Fruit fly (Drosophila melanogaster): ENCODE results near the gene Eig71Ef.
A peak's percentile ranks its signal among the peaks of the same experiment; 100 is the strongest.

The Eig71Ef gene

DNA sequence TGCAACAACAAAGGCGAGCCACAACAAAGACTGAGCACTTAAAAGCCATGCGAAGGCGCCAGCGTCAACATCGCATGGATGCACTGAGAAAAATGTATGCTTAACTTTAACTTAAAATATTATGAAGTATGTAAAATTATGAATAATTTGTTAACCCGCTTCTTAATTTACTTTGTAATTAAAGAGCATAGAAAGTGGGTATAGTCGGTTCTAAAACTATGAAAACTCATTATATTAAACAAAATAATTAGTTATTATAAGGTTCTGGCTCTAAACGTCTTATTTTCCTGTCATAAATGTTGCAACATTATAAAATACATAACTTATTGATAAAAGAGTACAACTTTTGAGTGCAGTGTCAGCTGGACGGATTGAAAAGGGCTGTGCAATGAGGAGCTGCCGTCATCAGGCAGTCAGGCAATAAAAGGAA is 15.6 kb downstream of the Eig71Ef start:
- TF ChIP-seq CrebA (GFP tag; optimal IDR thresholded peaks at IDR 0.05; ENCODE audit: borderline replicate concordance) = no peak
- peak; percentile 20 for TF ChIP-seq br (GFP tag; optimal IDR thresholded peaks at IDR 0.05)
- TF ChIP-seq CG9705 (GFP tag; optimal IDR thresholded peaks at IDR 0.05) = no peak
- peak; percentile 4 for TF ChIP-seq Sp1 (GFP tag; optimal IDR thresholded peaks at IDR 0.05)
- no peak for TF ChIP-seq dl (GFP tag; optimal IDR thresholded peaks at IDR 0.05; ENCODE audit: insufficient read depth in 1 of 2, partially characterized antibody in 2 of 2)
- TF ChIP-seq ey (GFP tag; optimal IDR thresholded peaks at IDR 0.05) = peak; percentile 11
- TF ChIP-seq Hr78 (GFP tag; optimal IDR thresholded peaks at IDR 0.05) = no peak
- TF ChIP-seq N (GFP tag; optimal IDR thresholded peaks at IDR 0.05) = no peak
- TF ChIP-seq Vsx2 (GFP tag; optimal IDR thresholded peaks at IDR 0.05; ENCODE audit: partially characterized antibody) = no peak
- no peak for TF ChIP-seq pan (optimal IDR thresholded peaks at IDR 0.05)
- peak in 1 of 2 experiments; percentile 25 for TF ChIP-seq foxo (GFP tag; optimal IDR thresholded peaks at IDR 0.05)
- TF ChIP-seq rgr (GFP tag; optimal IDR thresholded peaks at IDR 0.05) = no peak
- TF ChIP-seq fru (GFP tag; optimal IDR thresholded peaks at IDR 0.05) = peak; percentile 8
- TF ChIP-seq HLH106 (tag; optimal IDR thresholded peaks at IDR 0.05) = peak; percentile 23
- TF ChIP-seq usp (GFP tag; optimal IDR thresholded peaks at IDR 0.05) = no peak
- TF ChIP-seq Abd-B (GFP tag; optimal IDR thresholded peaks at IDR 0.05) = no peak
- TF ChIP-seq dsf (GFP tag; optimal IDR thresholded peaks at IDR 0.05; ENCODE audit: borderline replicate concordance) = no peak
- TF ChIP-seq dmrt93B (GFP tag; optimal IDR thresholded peaks at IDR 0.05) = no peak
- TF ChIP-seq CG32264 (GFP tag; optimal IDR thresholded peaks at IDR 0.05) = no peak
- no peak for TF ChIP-seq jim (GFP tag; optimal IDR thresholded peaks at IDR 0.05)
- no peak for TF ChIP-seq Hnf4 (GFP tag; optimal IDR thresholded peaks at IDR 0.05)

DNA sequence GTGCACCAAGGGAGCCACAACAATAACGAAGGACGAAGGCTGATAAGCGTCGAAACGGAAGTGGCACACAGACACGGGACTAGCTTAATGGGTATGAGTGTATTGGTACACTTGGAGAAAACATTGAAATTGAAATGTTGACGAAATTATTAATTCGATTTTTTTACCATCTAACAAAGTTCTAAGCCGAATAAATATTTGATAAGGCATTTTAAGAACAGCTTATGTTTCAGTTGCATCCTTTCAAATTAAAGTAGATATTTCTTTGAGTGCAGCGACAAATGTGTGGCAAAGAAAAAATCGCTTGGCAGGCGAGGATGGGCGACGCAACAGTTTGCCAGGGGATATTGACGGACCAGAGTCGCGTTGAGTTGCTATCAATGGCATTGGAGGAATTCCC is 17.2 kb downstream of the Eig71Ef start:
- TF ChIP-seq Rel (GFP tag; optimal IDR thresholded peaks at IDR 0.05) (no peak), Rel (tag; optimal IDR thresholded peaks at IDR 0.05) (no peak), CG9705 (GFP tag; optimal IDR thresholded peaks at IDR 0.05) (no peak), psq (GFP tag; optimal IDR thresholded peaks at IDR 0.05) (no peak), dmrt93B (GFP tag; optimal IDR thresholded peaks at IDR 0.05) (no peak), dl (GFP tag; optimal IDR thresholded peaks at IDR 0.05; ENCODE audit: insufficient read depth in 1 of 2, partially characterized antibody in 2 of 2) (no peak), dsf (GFP tag; optimal IDR thresholded peaks at IDR 0.05; ENCODE audit: borderline replicate concordance) (no peak), HLH106 (tag; optimal IDR thresholded peaks at IDR 0.05) (no peak), pan (optimal IDR thresholded peaks at IDR 0.05) (no peak), h (GFP tag; optimal IDR thresholded peaks at IDR 0.05) (no peak), OdsH (GFP tag; optimal IDR thresholded peaks at IDR 0.05) (no peak), br (GFP tag; optimal IDR thresholded peaks at IDR 0.05) (no peak), jim (GFP tag; optimal IDR thresholded peaks at IDR 0.05) (no peak), woc (GFP tag; optimal IDR thresholded peaks at IDR 0.05) (no peak), Mio (GFP tag; optimal IDR thresholded peaks at IDR 0.05) (no peak), Hnf4 (GFP tag; optimal IDR thresholded peaks at IDR 0.05) (no peak)

DNA sequence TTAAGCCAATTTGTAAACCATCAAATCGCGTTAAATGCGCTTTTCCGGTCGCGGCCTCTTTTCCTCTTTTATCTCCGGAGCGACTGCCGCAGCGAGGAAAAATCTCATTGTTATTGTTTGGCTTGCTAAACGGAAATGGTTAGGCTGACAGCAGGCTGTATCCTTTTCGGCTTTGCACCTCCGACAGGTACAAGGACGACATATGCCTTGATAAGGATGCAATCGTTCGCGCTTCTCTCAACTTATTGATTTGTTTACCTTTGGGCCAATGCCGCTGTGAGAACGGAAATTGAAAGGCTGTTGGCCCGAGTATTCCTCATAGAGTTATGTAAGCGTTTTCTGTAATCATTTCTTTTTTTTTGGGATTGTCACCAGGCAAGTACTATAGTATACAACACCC is 18.7 kb downstream of the Eig71Ef start:
- TF ChIP-seq HLH106 (tag; optimal IDR thresholded peaks at IDR 0.05) (no peak), rgr (GFP tag; optimal IDR thresholded peaks at IDR 0.05) (no peak), woc (GFP tag; optimal IDR thresholded peaks at IDR 0.05) (no peak), lola (GFP tag; optimal IDR thresholded peaks at IDR 0.05) (no peak)

DNA sequence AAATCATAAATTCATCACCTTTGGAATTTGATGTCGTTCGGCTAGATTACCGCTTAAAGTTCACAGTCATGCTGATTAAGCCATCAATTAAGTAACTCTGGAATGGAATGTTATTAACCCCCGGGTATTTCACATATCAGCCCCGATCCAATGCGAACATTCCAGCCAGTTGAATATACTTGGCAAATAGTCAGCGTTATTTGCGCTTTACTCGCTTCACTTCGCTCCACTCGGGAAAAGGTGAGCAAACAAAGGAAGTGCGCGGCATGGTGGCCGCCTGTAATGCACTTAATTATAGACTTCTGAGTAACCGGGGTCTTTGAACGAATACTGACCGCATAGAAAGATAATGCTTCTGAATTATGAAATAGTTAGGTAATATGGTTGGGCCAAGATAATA is 19.6 kb downstream of the Eig71Ef start:
- peak; percentile 22 for TF ChIP-seq brk (GFP tag; optimal IDR thresholded peaks at IDR 0.05)
- peak; percentile 47 for TF ChIP-seq fru (GFP tag; optimal IDR thresholded peaks at IDR 0.05)
- no peak for TF ChIP-seq Sp1 (GFP tag; optimal IDR thresholded peaks at IDR 0.05)
- TF ChIP-seq Hnf4 (GFP tag; optimal IDR thresholded peaks at IDR 0.05) = peak; percentile 49
- TF ChIP-seq CG32264 (GFP tag; optimal IDR thresholded peaks at IDR 0.05) = no peak
- no peak for TF ChIP-seq dmrt93B (GFP tag; optimal IDR thresholded peaks at IDR 0.05)
- peak; percentile 39 for TF ChIP-seq br (GFP tag; optimal IDR thresholded peaks at IDR 0.05)
- peak in 1 of 2 experiments; percentile 21 for TF ChIP-seq foxo (GFP tag; optimal IDR thresholded peaks at IDR 0.05)
- no peak for TF ChIP-seq Mio (GFP tag; optimal IDR thresholded peaks at IDR 0.05)
- no peak for TF ChIP-seq Dif (GFP tag; optimal IDR thresholded peaks at IDR 0.05; ENCODE audit: partially characterized antibody)
- no peak for TF ChIP-seq Myc (optimal IDR thresholded peaks at IDR 0.05)
- TF ChIP-seq tai (GFP tag; optimal IDR thresholded peaks at IDR 0.05) = peak; percentile 35
- peak; percentile 76 for TF ChIP-seq h (GFP tag; optimal IDR thresholded peaks at IDR 0.05)
- no peak for TF ChIP-seq Rel (GFP tag; optimal IDR thresholded peaks at IDR 0.05)
- TF ChIP-seq Rel (tag; optimal IDR thresholded peaks at IDR 0.05) = peak; percentile 42
- peak; percentile 11 for TF ChIP-seq Jra (GFP tag; optimal IDR thresholded peaks at IDR 0.05)
- no peak for TF ChIP-seq GATAd (GFP tag; optimal IDR thresholded peaks at IDR 0.05)
- peak; percentile 92 for TF ChIP-seq Hr83 (GFP tag; optimal IDR thresholded peaks at IDR 0.05; ENCODE audit: poor library complexity, severe bottlenecking)
- TF ChIP-seq OdsH (GFP tag; optimal IDR thresholded peaks at IDR 0.05) = peak; percentile 48
- no peak for TF ChIP-seq usp (GFP tag; optimal IDR thresholded peaks at IDR 0.05)
- peak; percentile 65 for TF ChIP-seq rgr (GFP tag; optimal IDR thresholded peaks at IDR 0.05)
- TF ChIP-seq jim (GFP tag; optimal IDR thresholded peaks at IDR 0.05) = peak; percentile 11

Measured in whole organism, wandering third instar larva.